Worm (Caenorhabditis elegans) whole organism, L3 larva: ENCODE measurements around the gene zen-4.

Experiments used
- R02D3.7 ChIP-seq: fragments of 150-350 bp; optimal IDR thresholded peaks from 2 replicates; lab custom pipeline; 2014; ENCODE audit warnings: missing biosample characterization, missing genetic modification characterization
- ZK546.5 ChIP-seq: sonication (generic microtip); optimal IDR thresholded peaks from 2 replicates; lab custom pipeline; 2017; ENCODE audit warnings: missing biosample characterization, missing genetic modification characterization
- ceh-16 ChIP-seq: sonication (generic microtip); optimal IDR thresholded peaks from 2 replicates; lab custom pipeline; 2017; ENCODE audit warnings: missing biosample characterization, missing genetic modification characterization
- ceh-28 ChIP-seq: fragments of 150-350 bp; optimal IDR thresholded peaks from 2 replicates; lab custom pipeline; 2014; ENCODE audit warnings: missing biosample characterization, missing genetic modification reagents, missing genetic modification characterization
- ceh-9 ChIP-seq: sonication (generic microtip); optimal IDR thresholded peaks from 2 replicates; lab custom pipeline; 2018; ENCODE audit warnings: missing biosample characterization, missing genetic modification characterization
- daf-12 ChIP-seq: fragments of 150-350 bp; optimal IDR thresholded peaks from 2 replicates; lab custom pipeline; 2014; ENCODE audit warnings: missing biosample characterization, missing genetic modification reagents, missing genetic modification characterization
- elt-1 ChIP-seq: fragments of 150-350 bp; optimal IDR thresholded peaks from 2 replicates; lab custom pipeline; 2014; ENCODE audit warnings: missing biosample characterization, missing genetic modification characterization
- elt-2 ChIP-seq: sonication (generic microtip); optimal IDR thresholded peaks from 2 replicates; lab custom pipeline; 2016; ENCODE audit warnings: missing genetic modification reagents, mild to moderate bottlenecking, missing genetic modification characterization, missing compliant biosample characterization
- elt-3 ChIP-seq, 3 experiments: fragments of 150-350 bp in 1 of 3; sonication (generic microtip) in 2 of 3; optimal IDR thresholded peaks; 2 replicates in 2 of 3; 4 replicates in 1 of 3; lab custom pipeline; 2014 to 2017; ENCODE audit warnings: missing biosample characterization in 3 of 3, missing genetic modification characterization in 3 of 3
- eor-1 ChIP-seq, 2 experiments: fragments of 150-350 bp; optimal IDR thresholded peaks; 2 replicates each; lab custom pipeline; 2014 to 2018; ENCODE audit warnings: missing biosample characterization in 2 of 2, missing genetic modification characterization in 2 of 2
- fkh-2 ChIP-seq: fragments of 150-350 bp; optimal IDR thresholded peaks from 2 replicates; lab custom pipeline; 2014; ENCODE audit warnings: missing biosample characterization, missing genetic modification reagents, missing genetic modification characterization
- fos-1 ChIP-seq: fragments of 150-350 bp; optimal IDR thresholded peaks from 2 replicates; lab custom pipeline; 2014; ENCODE audit warnings: missing biosample characterization, missing genetic modification characterization
- hmg-11 ChIP-seq: sonication (generic microtip); optimal IDR thresholded peaks from 2 replicates; lab custom pipeline; 2016; ENCODE audit warnings: missing genetic modification characterization, missing compliant biosample characterization
- jun-1 ChIP-seq: fragments of 150-350 bp; optimal IDR thresholded peaks from 2 replicates; lab custom pipeline; 2014; ENCODE audit warnings: missing biosample characterization, missing genetic modification reagents, missing genetic modification characterization
- lin-15B ChIP-seq: fragments of 150-350 bp; optimal IDR thresholded peaks from 2 replicates; lab custom pipeline; 2014; ENCODE audit warnings: missing biosample characterization, missing genetic modification characterization
- lin-39 ChIP-seq: fragments of 150-350 bp; optimal IDR thresholded peaks from 2 replicates; lab custom pipeline; 2018; ENCODE audit warnings: missing biosample characterization, missing genetic modification reagents, missing genetic modification characterization
- mdl-1 ChIP-seq: fragments of 150-350 bp; optimal IDR thresholded peaks from 2 replicates; lab custom pipeline; 2014; ENCODE audit warnings: missing biosample characterization, missing genetic modification characterization
- mml-1 ChIP-seq: fragments of 150-350 bp; sonication (generic microtip); optimal IDR thresholded peaks from 3 replicates; lab custom pipeline; 2014; ENCODE audit warnings: missing biosample characterization, missing genetic modification characterization
- nhr-11 ChIP-seq: fragments of 150-350 bp; optimal IDR thresholded peaks from 2 replicates; lab custom pipeline; 2014; ENCODE audit warnings: missing biosample characterization, missing genetic modification characterization
- nhr-12 ChIP-seq: fragments of 150-350 bp; optimal IDR thresholded peaks from 2 replicates; lab custom pipeline; 2014; ENCODE audit warnings: missing biosample characterization, missing genetic modification characterization
- nhr-23 ChIP-seq: fragments of 150-350 bp; optimal IDR thresholded peaks from 2 replicates; lab custom pipeline; 2014; ENCODE audit warnings: missing biosample characterization, missing genetic modification reagents, missing genetic modification characterization
- nhr-237 ChIP-seq: fragments of 150-350 bp; optimal IDR thresholded peaks from 2 replicates; lab custom pipeline; 2014; ENCODE audit warnings: missing biosample characterization, missing genetic modification characterization
- nhr-28 ChIP-seq: fragments of 150-350 bp; optimal IDR thresholded peaks from 2 replicates; lab custom pipeline; 2014; ENCODE audit warnings: missing biosample characterization, missing genetic modification characterization
- nhr-43 ChIP-seq: sonication (generic microtip); optimal IDR thresholded peaks from 2 replicates; lab custom pipeline; 2016; ENCODE audit warnings: mild to moderate bottlenecking, missing genetic modification characterization, missing compliant biosample characterization; ENCODE audit not compliant: poor library complexity, severe bottlenecking
- nhr-67 ChIP-seq: fragments of 150-350 bp; optimal IDR thresholded peaks from 2 replicates; lab custom pipeline; 2014; ENCODE audit warnings: missing biosample characterization, missing genetic modification characterization
- nhr-77 ChIP-seq: fragments of 150-350 bp; optimal IDR thresholded peaks from 2 replicates; lab custom pipeline; 2014; ENCODE audit warnings: missing biosample characterization, missing genetic modification characterization
- pha-4 ChIP-seq: fragments of 150-350 bp; optimal IDR thresholded peaks from 2 replicates; lab custom pipeline; 2014; ENCODE audit warnings: missing biosample characterization, missing genetic modification reagents, missing genetic modification characterization
- sea-2 ChIP-seq: fragments of 150-350 bp; sonication (generic microtip); optimal IDR thresholded peaks from 4 replicates; lab custom pipeline; 2014; ENCODE audit warnings: missing biosample characterization, missing genetic modification reagents, missing genetic modification characterization
- skn-1 ChIP-seq: fragments of 150-350 bp; optimal IDR thresholded peaks from 2 replicates; lab custom pipeline; 2014; ENCODE audit warnings: missing biosample characterization, missing genetic modification characterization
- snpc-4 ChIP-seq: fragments of 150-350 bp; optimal IDR thresholded peaks from 2 replicates; lab custom pipeline; 2014; ENCODE audit warnings: missing biosample characterization, missing genetic modification characterization
- tbx-2 ChIP-seq: sonication (generic microtip); optimal IDR thresholded peaks from 2 replicates; lab custom pipeline; 2016; ENCODE audit warnings: mild to moderate bottlenecking, missing genetic modification characterization, missing compliant biosample characterization
- unc-39 ChIP-seq: sonication (generic microtip); optimal IDR thresholded peaks from 4 replicates; lab custom pipeline; 2017; ENCODE audit warnings: missing biosample characterization, missing genetic modification characterization
- zag-1 ChIP-seq: fragments of 150-350 bp; optimal IDR thresholded peaks from 2 replicates; lab custom pipeline; 2014; ENCODE audit warnings: missing biosample characterization, missing genetic modification characterization
- ztf-11 ChIP-seq: fragments of 150-350 bp; optimal IDR thresholded peaks from 2 replicates; lab custom pipeline; 2014; ENCODE audit warnings: missing biosample characterization, missing genetic modification characterization

The zen-4 gene

DNA sequence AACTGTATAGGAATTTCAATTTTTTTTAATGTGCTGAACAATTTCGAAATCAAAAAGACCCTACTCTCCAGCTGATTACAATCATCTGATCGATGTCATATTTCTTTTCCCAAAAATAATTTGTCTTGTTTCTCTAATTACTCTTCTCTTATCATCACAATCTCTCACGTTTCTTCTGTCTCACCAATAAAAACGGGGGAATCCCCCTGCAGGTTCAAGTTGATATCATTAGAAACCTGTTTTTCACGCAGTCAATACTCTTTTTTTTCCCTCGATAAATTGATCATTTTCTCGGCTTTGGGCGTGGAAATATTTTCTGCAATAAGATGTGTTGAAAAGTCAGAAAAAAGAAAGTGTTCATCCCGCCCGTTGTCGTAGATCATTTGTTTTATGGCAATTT is 18.2 kb upstream of the zen-4 start (continued):
- TF ChIP-seq ceh-9 (tag; lab: Kevin White, UChicago) = no peak
- TF ChIP-seq snpc-4 (tag; lab: Kevin White, UChicago) = no peak
- TF ChIP-seq nhr-12 (tag; lab: Kevin White, UChicago) = no peak
- TF ChIP-seq mdl-1 (tag; lab: Kevin White, UChicago) = no peak
- TF ChIP-seq fkh-2 (tag; lab: Kevin White, UChicago) = no peak

DNA sequence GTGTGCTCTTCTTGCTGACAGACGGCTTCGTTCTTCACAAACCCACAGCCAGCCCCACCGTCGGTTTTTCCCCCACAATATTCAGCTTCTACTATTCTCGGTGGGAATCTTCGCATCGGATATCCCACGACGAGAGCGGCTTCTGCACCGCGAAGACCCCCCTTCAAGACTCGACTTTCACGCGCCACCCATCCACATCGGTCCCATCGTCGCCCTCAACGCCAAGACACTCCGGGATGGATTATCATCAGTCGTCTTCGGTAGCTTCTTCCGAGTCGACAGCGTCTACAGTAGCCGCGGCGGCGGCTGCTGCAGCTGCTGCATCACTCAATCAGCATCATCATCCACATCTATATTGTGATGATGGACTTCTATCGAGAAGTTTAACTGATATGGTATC is 13.6 kb upstream of the zen-4 start:
- no peak for TF ChIP-seq elt-2 (tag; lab: Kevin White, UChicago)
- no peak for TF ChIP-seq ceh-28
- no peak for TF ChIP-seq nhr-23 (tag; lab: Kevin White, UChicago)
- no peak for TF ChIP-seq ZK546.5
- TF ChIP-seq ceh-16 = no peak
- no peak for TF ChIP-seq nhr-237 (tag; lab: Kevin White, UChicago)
- no peak for TF ChIP-seq unc-39 (tag; lab: Kevin White, UChicago)
- TF ChIP-seq ztf-11 (tag; lab: Kevin White, UChicago) = no peak
- no peak for TF ChIP-seq fos-1
- no peak for TF ChIP-seq elt-1
- TF ChIP-seq nhr-43 (tag; lab: Kevin White, UChicago) = no peak
- no peak for TF ChIP-seq mml-1 (tag; lab: Kevin White, UChicago)
- TF ChIP-seq nhr-77 (tag; lab: Kevin White, UChicago) = no peak
- no peak for TF ChIP-seq elt-3 (tag; optimal IDR thresholded peaks at IDR 0.05; lab: Kevin White, UChicago)
- TF ChIP-seq pha-4 = no peak
- TF ChIP-seq sea-2 (GFP tag; lab: Kevin White, UChicago) = no peak

DNA sequence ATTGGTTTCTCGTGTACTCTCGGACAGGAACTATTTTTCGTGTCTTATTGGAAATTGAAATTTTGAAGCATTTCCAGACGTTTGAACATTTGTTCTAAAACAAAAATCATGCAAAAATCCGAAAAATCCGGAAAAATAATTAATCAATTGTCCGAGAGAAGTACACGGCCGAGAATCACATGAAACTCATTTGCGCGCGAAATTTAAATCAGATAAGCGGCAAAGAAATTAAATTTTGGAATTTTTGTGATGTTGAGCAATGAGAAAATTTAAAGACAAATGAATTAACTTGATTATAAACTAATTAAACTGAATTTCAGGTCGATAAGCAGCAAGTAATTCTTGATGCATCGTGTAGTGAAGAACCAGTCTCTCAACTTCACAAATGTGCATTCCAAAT is 9.3 kb upstream of the zen-4 start:
- TF ChIP-seq daf-12 = no peak
- TF ChIP-seq elt-3 (tag; optimal IDR thresholded peaks at IDR 0.05; lab: Kevin White, UChicago) = no peak
- no peak for TF ChIP-seq nhr-67 (tag; lab: Kevin White, UChicago)

DNA sequence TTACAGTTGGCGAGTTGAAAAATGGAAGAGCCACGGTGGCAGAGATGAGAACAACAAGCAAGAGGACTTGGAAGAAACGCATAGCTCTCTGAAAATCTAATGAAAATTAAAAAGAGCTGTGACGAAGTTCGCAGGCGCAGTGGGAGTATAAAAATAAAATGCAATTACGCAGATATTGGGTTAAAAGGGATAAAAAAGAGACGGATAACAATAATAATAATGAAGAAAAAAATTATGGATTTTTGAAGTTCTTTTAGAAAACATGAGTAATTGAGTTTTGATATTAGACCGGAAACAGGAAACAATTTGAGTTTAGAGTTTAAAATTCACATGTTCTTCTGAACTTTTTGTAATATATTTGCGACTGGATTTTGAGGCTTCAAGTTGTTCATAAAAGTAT is 5.7 kb upstream of the zen-4 start, which contains the start of gene M03D4.3:
Gene M03D4.3 (minus strand): TSS at position 101 of the 400 bp plus-strand sequence.
- TF ChIP-seq unc-39 (tag; lab: Kevin White, UChicago) (no peak), R02D3.7 (no peak), skn-1 (tag; lab: Kevin White, UChicago) (no peak), zag-1 (tag; lab: Kevin White, UChicago) (no peak), mml-1 (tag; lab: Kevin White, UChicago) (no peak), nhr-12 (tag; lab: Kevin White, UChicago) (no peak), lin-15B (no peak), tbx-2 (tag; lab: Kevin White, UChicago) (no peak), hmg-11 (tag; lab: Kevin White, UChicago) (no peak), fos-1 (no peak), lin-39 (tag; lab: Kevin White, UChicago) (no peak), ceh-9 (tag; lab: Kevin White, UChicago) (no peak)
- TF ChIP-seq, all 47 proteins: peak for 0

DNA sequence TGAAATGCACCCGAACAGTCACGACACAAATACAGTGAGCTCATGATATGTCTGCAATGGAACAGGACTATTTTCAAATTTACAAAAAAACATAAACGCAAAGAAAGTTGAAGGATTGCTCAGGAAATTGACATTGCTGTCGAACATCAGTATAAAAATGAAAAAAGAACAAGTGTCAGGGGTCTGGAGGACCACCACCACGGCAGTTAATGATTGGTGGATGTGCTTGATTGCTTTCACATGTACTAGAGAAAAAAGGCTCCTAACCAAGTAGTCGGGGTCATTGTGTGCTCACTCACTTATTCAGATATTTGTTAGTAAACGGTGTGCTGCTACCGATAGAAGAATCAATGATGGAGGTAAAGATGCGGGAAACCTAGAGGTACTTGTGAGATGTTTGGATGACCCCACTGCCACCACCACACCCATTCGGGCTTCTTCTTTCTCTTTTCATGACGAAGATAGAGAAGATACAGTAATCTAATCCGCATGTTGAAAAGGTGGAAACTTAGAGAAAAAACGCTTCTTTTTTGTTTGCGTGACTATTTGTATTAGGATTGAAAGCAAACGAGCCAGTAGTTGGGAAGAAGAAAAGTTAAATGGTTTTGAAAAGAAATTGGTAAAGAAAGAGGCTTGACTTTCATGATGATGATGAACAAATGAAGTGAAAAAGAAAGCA is 9.4 kb downstream of the zen-4 start, which contains the start of gene M03D4.4:
Gene M03D4.4 (minus strand): TSS at position 51 of the 679 bp plus-strand sequence.
- TF ChIP-seq pha-4 = peak; percentile 77
- TF ChIP-seq elt-1 = no peak

DNA sequence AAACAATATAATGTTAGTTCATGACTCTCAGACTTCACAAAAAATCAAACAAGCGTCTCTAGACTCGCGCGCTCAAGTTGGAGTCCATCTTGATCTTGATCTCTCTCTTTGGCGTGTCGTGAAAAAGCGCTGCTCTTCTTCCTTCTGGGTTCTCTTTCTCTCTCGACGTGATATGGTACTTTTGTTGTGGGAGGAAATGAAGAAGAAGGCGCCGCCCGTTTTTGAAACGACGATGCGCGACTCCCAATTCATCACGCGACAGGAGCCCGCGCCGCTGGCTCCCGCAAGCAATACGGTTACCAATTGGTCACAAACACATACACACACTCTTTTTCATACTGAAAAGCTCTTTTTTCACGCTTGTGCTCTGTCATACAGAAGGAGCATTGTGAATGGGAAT is 12.4 kb downstream of the zen-4 start:
- TF ChIP-seq pha-4 (peak; percentile 47), ceh-28 (no peak)
- TF ChIP-seq, all 47 proteins: peak for 1

DNA sequence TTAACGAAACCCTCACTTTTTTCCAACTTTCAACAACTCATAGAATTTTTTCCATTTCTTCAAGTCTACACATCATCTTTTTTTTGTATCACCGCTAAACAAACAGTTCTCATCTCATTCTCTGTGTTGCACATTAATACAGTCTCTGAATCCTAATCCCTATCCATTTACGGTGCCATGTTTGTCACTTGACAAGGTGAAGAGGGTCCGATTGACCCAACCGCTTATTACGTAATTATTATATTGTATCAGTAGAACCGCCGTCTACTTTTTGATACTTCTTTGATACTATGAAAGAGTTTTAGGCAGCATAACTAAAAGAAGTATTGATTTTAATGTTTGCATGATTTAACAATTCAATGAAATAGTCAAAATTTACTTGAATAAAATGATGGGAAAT is 16.6 kb downstream of the zen-4 start:
- no peak for TF ChIP-seq ceh-9 (tag; lab: Kevin White, UChicago)
- TF ChIP-seq elt-1 = no peak
- no peak for TF ChIP-seq elt-2 (tag; lab: Kevin White, UChicago)
- no peak for TF ChIP-seq mml-1 (tag; lab: Kevin White, UChicago)
- TF ChIP-seq jun-1 (tag; lab: Kevin White, UChicago) = no peak
- no peak for TF ChIP-seq unc-39 (tag; lab: Kevin White, UChicago)
- TF ChIP-seq nhr-28 (tag; lab: Kevin White, UChicago) = no peak
- TF ChIP-seq eor-1 (tag; optimal IDR thresholded peaks at IDR 0.05; lab: Kevin White, UChicago) = no peak
- TF ChIP-seq elt-3 (tag; optimal IDR thresholded peaks at IDR 0.05; lab: Kevin White, UChicago) = no peak
- TF ChIP-seq nhr-11 (tag; lab: Kevin White, UChicago) = no peak
